Worm (Caenorhabditis elegans): ENCODE measurements around the gene atx-3.

ce11 chrV:15553869-15554268 is 23.4 kb downstream of the atx-3 start:
- TF ChIP-seq pqm-1 (tag; optimal IDR thresholded peaks at IDR 0.05) (no peak), aly-2 (tag; optimal IDR thresholded peaks at IDR 0.05) (no peak), unc-130 (tag; optimal IDR thresholded peaks at IDR 0.05) (no peak), tbx-2 (tag; optimal IDR thresholded peaks at IDR 0.05) (no peak), nhr-77 (tag; optimal IDR thresholded peaks at IDR 0.05) (no peak), alr-1 (tag; optimal IDR thresholded peaks at IDR 0.05; ENCODE audit: borderline replicate concordance) (no peak), ztf-4 (tag; optimal IDR thresholded peaks at IDR 0.05) (no peak), fkh-4 (tag; optimal IDR thresholded peaks at IDR 0.05; ENCODE audit: borderline replicate concordance) (no peak), sptf-1 (tag; optimal IDR thresholded peaks at IDR 0.05) (no peak), unc-62 (GFP tag; optimal IDR thresholded peaks at IDR 0.05) (no peak), pag-3 (tag; optimal IDR thresholded peaks at IDR 0.05; ENCODE audit: borderline replicate concordance, insufficient read depth) (no peak), skn-1 (tag; optimal IDR thresholded peaks at IDR 0.05) (peak; percentile 32)

All from whole organism, L1 larva.